Worm (Caenorhabditis elegans): Measurements from ENCODE around the gene ant-1.4.

The ant-1.4 gene

DNA sequence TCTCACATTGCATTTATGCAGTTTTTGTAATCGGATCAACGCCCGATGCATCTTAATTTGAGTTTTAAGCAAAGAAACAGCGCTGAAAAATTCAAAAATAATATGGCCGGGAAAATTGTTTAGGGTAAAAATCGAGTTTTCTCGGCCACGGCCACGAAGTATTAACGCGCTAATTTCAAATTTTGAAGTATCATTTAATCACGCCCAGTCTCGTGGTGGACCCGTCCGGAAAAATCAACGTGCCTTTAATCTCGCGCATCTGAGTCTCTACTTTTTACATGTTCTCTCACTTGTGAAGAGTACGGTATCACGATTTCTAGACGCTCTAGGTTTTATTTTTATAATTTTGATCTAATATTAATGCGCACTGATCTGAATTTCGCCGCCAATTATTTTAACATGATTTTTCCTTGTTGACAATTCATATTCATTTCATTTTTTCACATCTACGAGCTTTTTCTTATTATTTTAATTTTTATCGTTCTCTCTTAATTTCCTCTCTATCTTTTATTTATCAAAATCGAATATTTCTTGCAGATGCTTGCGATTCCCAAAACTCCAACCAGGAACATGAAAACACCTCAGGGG, 38.8 kb upstream of the ant-1.4 start, which contains the start of the genes acdh-13 and mesp-1 (continued):
- no peak for TF ChIP-seq ZK546.5 (tag; optimal IDR thresholded peaks at IDR 0.05)
- TF ChIP-seq F26F4.8 (GFP tag; conservative IDR thresholded peaks at IDR 0.05) = no peak
- TF ChIP-seq sdz-12 (GFP tag; optimal IDR thresholded peaks at IDR 0.05) = no peak
- TF ChIP-seq set-16 (GFP tag; IDR thresholded peaks at IDR 0.05) = no peak
- no peak for TF ChIP-seq dmd-8 (GFP tag; IDR thresholded peaks at IDR 0.05)
- TF ChIP-seq pha-4 (GFP tag; IDR thresholded peaks at IDR 0.05) = no peak
- no peak for TF ChIP-seq pha-4 (tag; optimal IDR thresholded peaks at IDR 0.05)
- TF ChIP-seq unc-130 (GFP tag; optimal IDR thresholded peaks at IDR 0.05) = peak; percentile 94
- TF ChIP-seq F49E8.2 (tag; optimal IDR thresholded peaks at IDR 0.05; ENCODE audit: borderline replicate concordance) = peak; percentile 71
- no peak for TF ChIP-seq daf-12 (tag; optimal IDR thresholded peaks at IDR 0.05)
- TF ChIP-seq ceh-32 (tag; optimal IDR thresholded peaks at IDR 0.05; ENCODE audit: poor library complexity) = no peak
- TF ChIP-seq daf-8 (GFP tag; IDR thresholded peaks at IDR 0.05) = no peak
- TF ChIP-seq daf-16 (GFP tag; optimal IDR thresholded peaks at IDR 0.05) = no peak
- no peak for TF ChIP-seq daf-16 (tag; optimal IDR thresholded peaks at IDR 0.05)
- no peak for TF ChIP-seq nhr-237 (tag; optimal IDR thresholded peaks at IDR 0.05)
- TF ChIP-seq Y48G9A.11 (GFP tag; IDR thresholded peaks at IDR 0.05) = peak; percentile 69
- peak; percentile 96 for TF ChIP-seq mes-2 (tag; optimal IDR thresholded peaks at IDR 0.05; ENCODE audit: poor library complexity, severe bottlenecking)
- TF ChIP-seq ceh-44 (GFP tag; IDR thresholded peaks at IDR 0.05) = no peak
- TF ChIP-seq dve-1 (tag; optimal IDR thresholded peaks at IDR 0.05; ENCODE audit: insufficient read depth) = no peak
- TF ChIP-seq R02D3.7 (tag; optimal IDR thresholded peaks at IDR 0.05) = no peak
- no peak for TF ChIP-seq pqm-1 (tag; optimal IDR thresholded peaks at IDR 0.05)
- no peak for TF ChIP-seq mxl-2 (GFP tag; conservative IDR thresholded peaks at IDR 0.05)
- no peak for TF ChIP-seq zag-1 (tag; optimal IDR thresholded peaks at IDR 0.05)
- TF ChIP-seq F44E2.7 (GFP tag; IDR thresholded peaks at IDR 0.05) = no peak
- TF ChIP-seq lin-38 (GFP tag; IDR thresholded peaks at IDR 0.05) = peak; percentile 53
- no peak for TF ChIP-seq dmd-9 (GFP tag; IDR thresholded peaks at IDR 0.05)
- no peak for TF ChIP-seq daf-19 (GFP tag; conservative IDR thresholded peaks at IDR 0.05)
- no peak for TF ChIP-seq lin-13 (GFP tag; optimal IDR thresholded peaks at IDR 0.05)

- TF ChIP-seq skn-1 (tag; optimal IDR thresholded peaks at IDR 0.05) (no peak), dpl-1 (GFP tag; optimal IDR thresholded peaks at IDR 0.05) (no peak), ceh-28 (tag; optimal IDR thresholded peaks at IDR 0.05) (no peak), cey-2 (tag; optimal IDR thresholded peaks at IDR 0.05; ENCODE audit: borderline replicate concordance, insufficient read depth) (no peak)
These were observed 36.2 kb upstream of the ant-1.4 start, which contains the start of gene C28C12.12 for ce11 chrIV:8496263-8496662. Gene C28C12.12 (minus strand): TSS chrIV:8496363.

ce11 chrIV:8492242-8492641, 32.1 kb upstream of the ant-1.4 start, which contains the start of gene sru-7:
Gene sru-7 (plus strand): TSS chrIV:8492542.
- TF ChIP-seq pha-4 (GFP tag; IDR thresholded peaks at IDR 0.05) = no peak
- no peak for TF ChIP-seq pha-4 (tag; optimal IDR thresholded peaks at IDR 0.05)
- no peak for TF ChIP-seq unc-62 (GFP tag; optimal IDR thresholded peaks at IDR 0.05 in 1 of 2)
- TF ChIP-seq unc-62 (tag; optimal IDR thresholded peaks at IDR 0.05) = no peak
- TF ChIP-seq spr-3 (GFP tag; optimal IDR thresholded peaks at IDR 0.05) = no peak
- TF ChIP-seq nhr-10 (tag; optimal IDR thresholded peaks at IDR 0.05) = no peak
- TF ChIP-seq zip-11 (GFP tag; IDR thresholded peaks at IDR 0.05) = no peak
- no peak for TF ChIP-seq dve-1 (tag; optimal IDR thresholded peaks at IDR 0.05; ENCODE audit: insufficient read depth)
- no peak for TF ChIP-seq F26F4.8 (GFP tag; conservative IDR thresholded peaks at IDR 0.05)
- no peak for TF ChIP-seq unc-130 (GFP tag; optimal IDR thresholded peaks at IDR 0.05)
- no peak for TF ChIP-seq vab-7 (GFP tag; IDR thresholded peaks at IDR 0.05)
- no peak for TF ChIP-seq nhr-41 (GFP tag; IDR thresholded peaks at IDR 0.05)
- no peak for TF ChIP-seq tag-97 (GFP tag; IDR thresholded peaks at IDR 0.05)
